Fruit fly (Drosophila melanogaster): Measurements from ENCODE around the gene alien.

alien gene

dm6 chr2L:8997285-8997684 lies at the start of gene alien, which contains the start of gene CG18661:
Gene alien (minus strand): TSS chr2L:8997379.
Gene CG18661 (plus strand): TSS chr2L:8997605.
- peak; percentile 7 to 94 for TF ChIP-seq foxo (GFP tag; optimal IDR thresholded peaks at IDR 0.05)
- no peak for TF ChIP-seq lola (GFP tag; optimal IDR thresholded peaks at IDR 0.05)
- no peak for TF ChIP-seq usp (GFP tag; optimal IDR thresholded peaks at IDR 0.05)
- peak; percentile 15 for TF ChIP-seq Myc (optimal IDR thresholded peaks at IDR 0.05)
- TF ChIP-seq Hr83 (GFP tag; optimal IDR thresholded peaks at IDR 0.05; ENCODE audit: poor library complexity, severe bottlenecking): peak; percentile 53
- peak; percentile 56 for TF ChIP-seq h (GFP tag; optimal IDR thresholded peaks at IDR 0.05)
- TF ChIP-seq brk (GFP tag; optimal IDR thresholded peaks at IDR 0.05): peak; percentile 84
- no peak for TF ChIP-seq Hr78 (GFP tag; optimal IDR thresholded peaks at IDR 0.05)
- TF ChIP-seq dmrt93B (GFP tag; optimal IDR thresholded peaks at IDR 0.05): peak; percentile 70
- peak; percentile 73 for TF ChIP-seq psq (GFP tag; optimal IDR thresholded peaks at IDR 0.05)
- TF ChIP-seq Abd-B (GFP tag; optimal IDR thresholded peaks at IDR 0.05): no peak
- peak; percentile 56 for TF ChIP-seq CG9705 (GFP tag; optimal IDR thresholded peaks at IDR 0.05)
- no peak for TF ChIP-seq Rel (GFP tag; optimal IDR thresholded peaks at IDR 0.05)
- no peak for TF ChIP-seq Rel (tag; optimal IDR thresholded peaks at IDR 0.05)
- TF ChIP-seq jim (GFP tag; optimal IDR thresholded peaks at IDR 0.05): no peak
- TF ChIP-seq Dfd (GFP tag; optimal IDR thresholded peaks at IDR 0.05): no peak
- peak; percentile 20 for TF ChIP-seq dsf (GFP tag; optimal IDR thresholded peaks at IDR 0.05; ENCODE audit: borderline replicate concordance)
- peak; percentile 62 for TF ChIP-seq rgr (GFP tag; optimal IDR thresholded peaks at IDR 0.05)
- TF ChIP-seq Vsx2 (GFP tag; optimal IDR thresholded peaks at IDR 0.05; ENCODE audit: partially characterized antibody): no peak
- peak; percentile 66 for TF ChIP-seq Jra (GFP tag; optimal IDR thresholded peaks at IDR 0.05)
- peak; percentile 82 for TF ChIP-seq Hnf4 (GFP tag; optimal IDR thresholded peaks at IDR 0.05)
- TF ChIP-seq CG32264 (GFP tag; optimal IDR thresholded peaks at IDR 0.05): no peak
- TF ChIP-seq woc (GFP tag; optimal IDR thresholded peaks at IDR 0.05): peak; percentile 73
- peak; percentile 94 for TF ChIP-seq ey (GFP tag; optimal IDR thresholded peaks at IDR 0.05)
- no peak for TF ChIP-seq pan (optimal IDR thresholded peaks at IDR 0.05)
- TF ChIP-seq br (GFP tag; optimal IDR thresholded peaks at IDR 0.05): peak; percentile 44
- TF ChIP-seq HLH106 (tag; optimal IDR thresholded peaks at IDR 0.05): peak; percentile 78
- peak; percentile 83 for TF ChIP-seq tai (GFP tag; optimal IDR thresholded peaks at IDR 0.05)
- TF ChIP-seq N (GFP tag; optimal IDR thresholded peaks at IDR 0.05): no peak
- TF ChIP-seq sage (GFP tag; optimal IDR thresholded peaks at IDR 0.05): no peak
- no peak for TF ChIP-seq dl (GFP tag; optimal IDR thresholded peaks at IDR 0.05; ENCODE audit: insufficient read depth in 1 of 2, partially characterized antibody in 2 of 2)
- no peak for TF ChIP-seq CrebA (GFP tag; optimal IDR thresholded peaks at IDR 0.05; ENCODE audit: borderline replicate concordance)
- peak; percentile 75 for TF ChIP-seq GATAd (GFP tag; optimal IDR thresholded peaks at IDR 0.05)
- peak; percentile 51 for TF ChIP-seq OdsH (GFP tag; optimal IDR thresholded peaks at IDR 0.05)
- no peak for TF ChIP-seq Mio (GFP tag; optimal IDR thresholded peaks at IDR 0.05)
- TF ChIP-seq Sp1 (GFP tag; optimal IDR thresholded peaks at IDR 0.05): peak; percentile 60
- TF ChIP-seq fru (GFP tag; optimal IDR thresholded peaks at IDR 0.05): peak; percentile 91
- TF ChIP-seq sv (GFP tag; optimal IDR thresholded peaks at IDR 0.05): peak; percentile 75
- no peak for TF ChIP-seq Dif (GFP tag; optimal IDR thresholded peaks at IDR 0.05; ENCODE audit: partially characterized antibody)

dm6 chr2L:9031736-9032135 lies 34.6 kb upstream of the alien start, which contains the start of gene CG9582:
Gene CG9582 (minus strand): TSS chr2L:9031836.
- TF ChIP-seq Hr78 (GFP tag; optimal IDR thresholded peaks at IDR 0.05) (no peak), Abd-B (GFP tag; optimal IDR thresholded peaks at IDR 0.05) (no peak), dsf (GFP tag; optimal IDR thresholded peaks at IDR 0.05; ENCODE audit: borderline replicate concordance) (no peak), CG32264 (GFP tag; optimal IDR thresholded peaks at IDR 0.05) (no peak), jim (GFP tag; optimal IDR thresholded peaks at IDR 0.05) (no peak), CG9705 (GFP tag; optimal IDR thresholded peaks at IDR 0.05) (no peak)

- TF ChIP-seq N (GFP tag; optimal IDR thresholded peaks at IDR 0.05): no peak
- TF ChIP-seq lola (GFP tag; optimal IDR thresholded peaks at IDR 0.05): no peak
- TF ChIP-seq sage (GFP tag; optimal IDR thresholded peaks at IDR 0.05): no peak
- no peak for TF ChIP-seq dl (GFP tag; optimal IDR thresholded peaks at IDR 0.05; ENCODE audit: insufficient read depth in 1 of 2, partially characterized antibody in 2 of 2)
- no peak for TF ChIP-seq Hr83 (GFP tag; optimal IDR thresholded peaks at IDR 0.05; ENCODE audit: poor library complexity, severe bottlenecking)
- no peak for TF ChIP-seq Rel (GFP tag; optimal IDR thresholded peaks at IDR 0.05)
- TF ChIP-seq Rel (tag; optimal IDR thresholded peaks at IDR 0.05): no peak
- no peak for TF ChIP-seq rgr (GFP tag; optimal IDR thresholded peaks at IDR 0.05)
- TF ChIP-seq usp (GFP tag; optimal IDR thresholded peaks at IDR 0.05): no peak
Measured at dm6 chr2L:9026157-9026556, 29.0 kb upstream of the alien start.

Measured in whole organism, wandering third instar larva.